Worm (Caenorhabditis elegans) whole organism, L4 larva: Measurements from ENCODE around the gene taf-11.3.

Source experiments
- F10B5.3 ChIP-seq: sonication (generic microtip); optimal IDR thresholded peaks from 2 replicates; lab custom pipeline; 2016; ENCODE audit warnings: mild to moderate bottlenecking, missing genetic modification characterization, missing compliant biosample characterization
- ZK546.5 ChIP-seq, 2 experiments: sonication (generic microtip); optimal IDR thresholded peaks; 2 replicates each; lab custom pipeline; 2017; ENCODE audit warnings: missing biosample characterization in 2 of 2, missing genetic modification characterization in 2 of 2
- dpl-1 ChIP-seq: fragments of 150-350 bp; optimal IDR thresholded peaks from 2 replicates; lab custom pipeline; 2014; ENCODE audit warnings: missing biosample characterization, missing genetic modification reagents, missing genetic modification characterization
- egl-27 ChIP-seq: sonication (generic microtip); optimal IDR thresholded peaks from 3 replicates; lab custom pipeline; 2017; ENCODE audit warnings: missing biosample characterization, missing genetic modification reagents, missing genetic modification characterization
- hlh-11 ChIP-seq: fragments of 200-800 bp; sonication (Bioruptor generic); optimal IDR thresholded peaks from 2 replicates; lab custom pipeline; 2018; ENCODE audit warnings: mild to moderate bottlenecking, missing genetic modification characterization, missing compliant biosample characterization
- mdl-1 ChIP-seq, 2 experiments: fragments of 150-350 bp in 1 of 2; sonication (generic microtip) in 1 of 2; optimal IDR thresholded peaks; 2 replicates each; lab custom pipeline; 2014 to 2017; ENCODE audit warnings: missing biosample characterization in 2 of 2, missing genetic modification characterization in 2 of 2
- nhr-28 ChIP-seq: fragments of 150-350 bp; optimal IDR thresholded peaks from 2 replicates; lab custom pipeline; 2014; ENCODE audit warnings: missing biosample characterization, missing genetic modification characterization
- nhr-76 ChIP-seq: fragments of 150-350 bp; optimal IDR thresholded peaks from 2 replicates; lab custom pipeline; 2014; ENCODE audit warnings: missing biosample characterization, missing genetic modification characterization
- sdz-12 ChIP-seq: fragments of 200-800 bp; sonication (Bioruptor generic); optimal IDR thresholded peaks from 2 replicates; lab custom pipeline; 2018; ENCODE audit warnings: mild to moderate bottlenecking, missing genetic modification characterization, missing compliant biosample characterization
- ztf-11 ChIP-seq: fragments of 150-350 bp; optimal IDR thresholded peaks from 2 replicates; lab custom pipeline; 2014; ENCODE audit warnings: missing biosample characterization, missing genetic modification characterization

DNA sequence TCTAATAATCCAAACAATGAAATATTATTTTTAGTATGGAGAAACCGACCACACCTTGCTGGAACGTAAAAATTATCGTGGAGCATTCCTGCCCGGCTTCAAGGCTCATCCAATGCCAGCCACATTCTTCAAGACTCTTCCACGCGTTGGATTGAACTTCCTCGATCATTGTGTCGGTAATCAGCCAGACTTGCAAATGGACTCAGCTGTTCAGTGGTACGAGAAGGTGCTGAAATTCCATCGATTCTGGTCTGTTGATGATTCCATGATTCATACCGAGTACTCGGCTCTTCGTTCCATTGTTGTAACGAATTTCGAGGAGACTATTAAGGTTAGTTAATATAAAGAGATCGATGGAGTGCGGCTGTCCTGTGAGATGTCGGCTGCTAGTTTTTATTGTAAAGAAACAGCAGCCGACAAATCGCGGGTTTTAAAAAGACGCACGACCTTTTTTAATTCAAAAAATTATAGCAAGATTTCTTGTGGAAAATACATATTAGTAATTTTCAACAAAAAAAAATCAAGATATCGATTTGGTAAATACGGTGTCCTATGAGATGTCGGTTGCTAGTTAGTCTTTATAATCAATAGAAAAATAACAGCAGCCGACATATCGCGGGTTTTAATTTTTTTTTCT lies 31.2 kb upstream of the taf-11.3 start:
- no peak for TF ChIP-seq mdl-1 (tag; optimal IDR thresholded peaks at IDR 0.05; lab: Kevin White, UChicago)
- peak; percentile 27 for TF ChIP-seq hlh-11 (tag; lab: Kevin White, UChicago)
- no peak for TF ChIP-seq nhr-76 (tag; lab: Kevin White, UChicago)
- TF ChIP-seq ztf-11 (tag; lab: Kevin White, UChicago): no peak
- no peak for TF ChIP-seq nhr-28
- TF ChIP-seq egl-27 (tag; lab: Kevin White, UChicago): no peak
- TF ChIP-seq F10B5.3: no peak
- no peak for TF ChIP-seq sdz-12
- TF ChIP-seq ZK546.5 (tag; optimal IDR thresholded peaks at IDR 0.05; lab: Kevin White, UChicago): no peak
- TF ChIP-seq dpl-1 (GFP tag; lab: Kevin White, UChicago): no peak
